Worm (Caenorhabditis elegans) whole organism, young adult: ENCODE results near the gene F48B9.3.

Experiments
- B0261.1 ChIP-seq: sonication (generic microtip); optimal IDR thresholded peaks from 2 replicates; lab custom pipeline; 2016; ENCODE audit warnings: mild to moderate bottlenecking, missing genetic modification characterization, moderate library complexity, missing compliant biosample characterization
- C17E4.6 ChIP-seq: fragments of 200-800 bp; sonication (Bioruptor generic); IDR thresholded peaks from 2 replicates; pipeline ENCODE4 v1.3.6; 2022; ENCODE audit warnings: missing genetic modification reagents, missing genetic modification characterization, missing compliant biosample characterization
- F49E8.2 ChIP-seq: sonication (generic microtip); optimal IDR thresholded peaks from 3 replicates; lab custom pipeline; 2017; ENCODE audit warnings: missing genetic modification characterization, mild to moderate bottlenecking, missing compliant biosample characterization, antibody characterized with exemption, moderate library complexity; ENCODE audit not compliant: insufficient read depth
- F57C9.4 ChIP-seq: sonication (generic microtip); optimal IDR thresholded peaks from 2 replicates; lab custom pipeline; 2017; ENCODE audit warnings: mild to moderate bottlenecking, missing genetic modification characterization, missing compliant biosample characterization
- ZK185.1 ChIP-seq: sonication (generic microtip); optimal IDR thresholded peaks from 2 replicates; lab custom pipeline; 2016; ENCODE audit warnings: mild to moderate bottlenecking, missing genetic modification characterization, missing compliant biosample characterization; ENCODE audit not compliant: poor library complexity, severe bottlenecking
- ama-1 ChIP-seq, 3 experiments: fragments of 150-350 bp in 1 of 3; sonication (generic microtip) in 2 of 3; optimal IDR thresholded peaks; 2 replicates each; lab custom pipeline; 2014 to 2018; ENCODE audit warnings: missing biosample characterization in 2 of 3, missing genetic modification characterization in 2 of 3, missing genetic modification reagents in 2 of 3
- atf-7 ChIP-seq: sonication (generic microtip); optimal IDR thresholded peaks from 2 replicates; lab custom pipeline; 2017; ENCODE audit warnings: mild to moderate bottlenecking, missing genetic modification characterization, missing compliant biosample characterization
- attf-5 ChIP-seq: fragments of 200-800 bp; sonication (Bioruptor generic); optimal IDR thresholded peaks from 2 replicates; lab custom pipeline; 2018; ENCODE audit warnings: mild to moderate bottlenecking, missing genetic modification characterization, missing compliant biosample characterization
- ceh-27 ChIP-seq: fragments of 200-800 bp; sonication (Bioruptor generic); optimal IDR thresholded peaks from 2 replicates; lab custom pipeline; 2018; ENCODE audit warnings: mild to moderate bottlenecking, missing genetic modification characterization, moderate library complexity, missing compliant biosample characterization
- ceh-58 ChIP-seq: fragments of 200-800 bp; sonication (Bioruptor generic); IDR thresholded peaks from 2 replicates; pipeline ENCODE4 v1.3.6; 2022; ENCODE audit warnings: missing genetic modification characterization, missing compliant biosample characterization
- ceh-91 ChIP-seq: fragments of 200-800 bp; sonication (Bioruptor generic); IDR thresholded peaks from 2 replicates; pipeline ENCODE4 v1.3.6; 2022; ENCODE audit warnings: missing genetic modification reagents, missing genetic modification characterization, missing compliant biosample characterization
- chd-7 ChIP-seq: sonication (generic microtip); optimal IDR thresholded peaks from 2 replicates; lab custom pipeline; 2016; ENCODE audit warnings: mild to moderate bottlenecking, missing genetic modification characterization, moderate library complexity, missing compliant biosample characterization
- dox-1 ChIP-seq: fragments of 200-800 bp; sonication (Bioruptor generic); IDR thresholded peaks from 2 replicates; pipeline ENCODE4 v1.3.6; 2022; ENCODE audit warnings: missing genetic modification reagents, missing genetic modification characterization, missing compliant biosample characterization
- dpl-1 ChIP-seq: fragments of 150-350 bp; optimal IDR thresholded peaks from 2 replicates; lab custom pipeline; 2014; ENCODE audit warnings: missing biosample characterization, missing genetic modification reagents, missing genetic modification characterization
- egl-18 ChIP-seq: fragments of 200-800 bp; sonication (Bioruptor generic); IDR thresholded peaks from 2 replicates; pipeline ENCODE4 v1.3.6; 2022; ENCODE audit warnings: missing genetic modification reagents, missing genetic modification characterization, missing compliant biosample characterization
- egl-44 ChIP-seq: fragments of 200-800 bp; sonication (Bioruptor generic); IDR thresholded peaks from 2 replicates; pipeline ENCODE4 v1.3.6; 2022; ENCODE audit warnings: missing genetic modification reagents, missing genetic modification characterization, missing compliant biosample characterization
- fkh-3 ChIP-seq: sonication (generic microtip); optimal IDR thresholded peaks from 2 replicates; lab custom pipeline; 2016; ENCODE audit warnings: mild to moderate bottlenecking, missing genetic modification characterization, missing compliant biosample characterization
- gei-17 ChIP-seq: fragments of 200-800 bp; sonication (Bioruptor generic); optimal IDR thresholded peaks from 2 replicates; lab custom pipeline; 2018; ENCODE audit warnings: mild to moderate bottlenecking, missing genetic modification characterization, missing compliant biosample characterization
- hlh-12 ChIP-seq: sonication (generic microtip); optimal IDR thresholded peaks from 2 replicates; lab custom pipeline; 2016; ENCODE audit warnings: missing genetic modification characterization, missing compliant biosample characterization
- hlh-26 ChIP-seq: fragments of 200-800 bp; sonication (Bioruptor generic); conservative IDR thresholded peaks from 2 replicates; pipeline ENCODE4 v1.3.6; 2022; ENCODE audit warnings: missing genetic modification reagents, missing genetic modification characterization, missing compliant biosample characterization
- hmg-1.2 ChIP-seq: fragments of 200-800 bp; sonication (Bioruptor generic); IDR thresholded peaks from 2 replicates; pipeline ENCODE4 v1.3.6; 2022; ENCODE audit warnings: missing genetic modification reagents, missing genetic modification characterization, missing compliant biosample characterization
- hmg-20 ChIP-seq: fragments of 200-800 bp; sonication (Bioruptor generic); IDR thresholded peaks from 2 replicates; pipeline ENCODE4 v1.3.6; 2022; ENCODE audit warnings: missing genetic modification reagents, missing genetic modification characterization, missing compliant biosample characterization
- madf-3 ChIP-seq: fragments of 200-800 bp; sonication (Bioruptor generic); IDR thresholded peaks from 2 replicates; pipeline ENCODE4 v1.3.6; 2022; ENCODE audit warnings: missing genetic modification reagents, missing genetic modification characterization, missing compliant biosample characterization
- nfyb-1 ChIP-seq: fragments of 200-800 bp; sonication (Bioruptor generic); IDR thresholded peaks from 2 replicates; pipeline ENCODE4 v1.3.6; 2022; ENCODE audit warnings: missing genetic modification reagents, missing genetic modification characterization, missing compliant biosample characterization
- nhr-120 ChIP-seq: fragments of 200-800 bp; sonication (Bioruptor generic); IDR thresholded peaks from 2 replicates; pipeline ENCODE4 v1.3.6; 2022; ENCODE audit warnings: missing genetic modification characterization, missing compliant biosample characterization
- pbrm-1 ChIP-seq: fragments of 200-800 bp; sonication (Bioruptor generic); IDR thresholded peaks from 2 replicates; pipeline ENCODE4 v1.3.6; 2022; ENCODE audit warnings: missing genetic modification reagents, missing genetic modification characterization, missing compliant biosample characterization
- repo-1 ChIP-seq: sonication (generic microtip); optimal IDR thresholded peaks from 2 replicates; lab custom pipeline; 2017; ENCODE audit warnings: mild to moderate bottlenecking, missing genetic modification characterization, missing compliant biosample characterization
- snpc-1.1 ChIP-seq: sonication (generic microtip); optimal IDR thresholded peaks from 2 replicates; lab custom pipeline; 2017; ENCODE audit warnings: missing genetic modification characterization, mild to moderate bottlenecking, missing compliant biosample characterization, antibody characterized with exemption, moderate library complexity, missing genotype, missing genetic modification reagents; ENCODE audit not compliant: insufficient read depth
- tlf-1 ChIP-seq: fragments of 200-800 bp; sonication (Bioruptor generic); optimal IDR thresholded peaks from 2 replicates; lab custom pipeline; 2018; ENCODE audit warnings: mild to moderate bottlenecking, missing genetic modification characterization, missing compliant biosample characterization
- zfh-2 ChIP-seq: fragments of 200-800 bp; sonication (Bioruptor generic); conservative IDR thresholded peaks from 2 replicates; pipeline ENCODE4 v1.3.6; 2022; ENCODE audit warnings: missing genetic modification reagents, missing genetic modification characterization, missing compliant biosample characterization
- ztf-26 ChIP-seq: sonication (generic microtip); optimal IDR thresholded peaks from 2 replicates; lab custom pipeline; 2017; ENCODE audit warnings: missing genetic modification characterization, missing compliant biosample characterization

F48B9.3 gene

DNA sequence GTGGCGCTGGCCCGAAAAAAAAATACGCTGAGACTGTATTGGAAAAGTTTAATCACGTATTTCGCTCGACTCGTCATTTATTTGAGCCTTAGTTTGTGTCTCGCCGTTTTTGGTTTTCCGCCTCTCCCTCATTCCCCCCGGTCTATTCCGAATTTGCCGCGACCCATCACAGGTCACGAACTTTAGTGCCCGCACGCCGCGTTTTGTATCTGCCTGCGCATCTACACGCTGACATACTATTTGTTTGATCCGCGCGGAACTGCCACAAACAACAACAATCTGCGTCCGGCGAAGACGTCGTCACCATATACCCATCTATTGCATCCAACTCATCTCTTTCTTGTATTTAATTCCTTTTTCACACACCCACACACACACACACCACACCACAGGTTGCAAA, 45.3 kb downstream of the F48B9.3 start:
- no peak for TF ChIP-seq hmg-1.2 (GFP tag; lab: Robert Waterston, UW)
- TF ChIP-seq madf-3 (GFP tag; lab: Robert Waterston, UW): 0 out of 2 replicates have a peak, but pooled peaks have one; percentile 8
- TF ChIP-seq, all 124 proteins: peak for 1

DNA sequence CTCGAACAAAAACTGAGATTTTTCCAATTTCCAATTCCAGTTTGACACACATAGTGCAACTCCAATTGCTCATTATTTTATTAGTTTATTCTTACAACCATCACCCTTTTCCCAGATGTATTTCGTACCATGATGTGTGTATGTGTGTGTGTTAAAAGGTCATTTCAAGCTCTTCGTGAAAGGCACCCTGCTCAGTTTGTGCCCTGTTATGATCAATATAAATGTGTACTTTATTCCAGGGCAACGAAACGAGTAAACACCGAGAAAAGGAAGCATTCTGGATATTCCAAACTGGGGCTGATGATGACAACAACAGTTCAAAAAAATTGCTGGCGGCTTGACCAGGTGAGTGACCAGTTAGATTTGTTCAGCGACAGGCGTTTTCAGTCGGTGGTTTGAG, 45.9 kb downstream of the F48B9.3 start, which contains the start of gene peb-1:
Gene peb-1 (plus strand): TSS at position 301 of the 400 bp plus-strand sequence.
- TF ChIP-seq ztf-26 (tag; lab: Kevin White, UChicago) (no peak), dpl-1 (GFP tag; lab: Kevin White, UChicago) (no peak), egl-18 (no peak), ceh-27 (GFP tag; lab: Kevin White, UChicago) (no peak), hlh-26 (GFP tag; lab: Robert Waterston, UW) (no peak), F49E8.2 (tag; lab: Kevin White, UChicago) (no peak), ceh-91 (GFP tag; lab: Robert Waterston, UW) (no peak), repo-1 (tag; lab: Kevin White, UChicago) (no peak), zfh-2 (GFP tag; lab: Robert Waterston, UW) (no peak), pbrm-1 (GFP tag; lab: Robert Waterston, UW) (no peak), ceh-58 (GFP tag; lab: Robert Waterston, UW) (no peak), attf-5 (GFP tag; lab: Kevin White, UChicago) (no peak), nfyb-1 (GFP tag; lab: Robert Waterston, UW) (no peak), gei-17 (GFP tag; lab: Kevin White, UChicago) (no peak), chd-7 (no peak), B0261.1 (tag; lab: Kevin White, UChicago) (no peak)

DNA sequence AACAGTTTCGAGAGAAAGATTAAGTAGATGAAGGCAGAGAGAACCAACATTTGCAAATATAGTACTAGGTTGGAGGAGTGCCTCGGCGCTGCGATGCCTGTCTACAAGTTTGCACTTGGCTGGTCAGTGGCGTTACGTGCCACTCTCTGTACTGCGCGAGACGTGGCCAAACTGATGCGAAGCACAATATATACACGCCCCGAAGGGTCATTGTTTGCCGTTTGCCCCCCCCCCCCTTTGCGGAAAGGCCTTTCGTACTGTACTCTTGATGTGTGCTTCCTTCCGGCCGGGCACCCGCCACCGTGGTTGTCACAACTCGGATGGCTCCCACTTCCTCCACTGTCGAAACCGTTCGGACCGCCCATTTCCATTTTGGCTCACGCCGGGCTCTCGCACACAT, 47.3 kb downstream of the F48B9.3 start:
- TF ChIP-seq zfh-2 (GFP tag; lab: Robert Waterston, UW) (0 out of 2 replicates have a peak, but pooled peaks have one; percentile 13), egl-44 (GFP tag; lab: Robert Waterston, UW) (no peak), ama-1 (optimal IDR thresholded peaks at IDR 0.05; lab: Kevin White, UChicago) (no peak), ama-1 (GFP tag; optimal IDR thresholded peaks at IDR 0.05; lab: Kevin White, UChicago) (no peak), C17E4.6 (no peak), attf-5 (GFP tag; lab: Kevin White, UChicago) (no peak), fkh-3 (tag; lab: Kevin White, UChicago) (no peak)

DNA sequence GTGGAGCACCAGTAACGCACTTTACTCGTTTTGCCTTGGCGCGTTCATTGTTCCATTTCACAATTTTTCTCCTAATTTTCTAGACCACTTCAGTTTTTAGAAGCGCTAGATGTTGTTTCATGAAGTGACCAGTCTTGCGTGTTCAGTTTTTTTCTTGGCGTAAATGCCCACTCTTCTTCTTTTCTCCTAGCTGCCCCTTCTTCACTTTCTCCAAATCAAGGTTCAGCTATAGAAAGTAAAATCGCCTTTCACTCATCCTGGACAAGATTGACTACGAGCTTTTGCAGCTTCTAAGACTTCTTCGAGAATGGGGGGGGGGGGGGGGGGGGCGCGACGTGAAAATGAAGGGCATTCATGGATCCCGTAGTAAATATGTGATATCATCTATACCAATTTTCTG, 47.9 kb downstream of the F48B9.3 start:
- TF ChIP-seq tlf-1 (GFP tag; lab: Kevin White, UChicago) (no peak), ZK185.1 (tag; lab: Kevin White, UChicago) (no peak), dox-1 (GFP tag; lab: Robert Waterston, UW) (no peak), hlh-12 (tag; lab: Kevin White, UChicago) (no peak), atf-7 (no peak), snpc-1.1 (tag; lab: Kevin White, UChicago) (no peak), pbrm-1 (GFP tag; lab: Robert Waterston, UW) (no peak), hmg-20 (no peak), nhr-120 (no peak), F57C9.4 (tag; lab: Kevin White, UChicago) (no peak)
